Fruit fly (Drosophila melanogaster) whole organism, embryonic: Measurements from ENCODE around the gene fzy.
A peak's percentile ranks its signal among the peaks of the same experiment; 100 is the strongest.

Source experiments
- BEAF-32 ChIP-seq: fragments of 200-800 bp; sonication (Bioruptor generic); optimal IDR thresholded peaks from 3 replicates; lab custom pipeline; 2017; ENCODE audit warnings: missing biosample characterization, missing genetic modification characterization, mild to moderate bottlenecking, moderate library complexity, missing genetic modification reagents
- CG1233 ChIP-seq: fragments of 200-800 bp; sonication (Bioruptor generic); optimal IDR thresholded peaks from 4 replicates; lab custom pipeline; 2018; ENCODE audit warnings: missing biosample characterization, mild to moderate bottlenecking, missing genetic modification characterization
- CG13296 ChIP-seq: fragments of 200-800 bp; sonication (Bioruptor generic); optimal IDR thresholded peaks from 3 replicates; lab custom pipeline; 2018; ENCODE audit warnings: missing biosample characterization, mild to moderate bottlenecking, missing genetic modification characterization
- CG16813 ChIP-seq: fragments of 200-800 bp; sonication (Bioruptor generic); IDR thresholded peaks from 3 replicates; pipeline ENCODE4 v1.3.6; 2022; ENCODE audit warnings: missing biosample characterization, missing genetic modification characterization; ENCODE audit not compliant: partially characterized antibody
- CG17359 ChIP-seq: fragments of 200-800 bp; sonication (Bioruptor generic); optimal IDR thresholded peaks from 3 replicates; lab custom pipeline; 2018; ENCODE audit warnings: missing biosample characterization, mild to moderate bottlenecking, missing genetic modification characterization, moderate library complexity
- CG17829 ChIP-seq: fragments of 200-800 bp; optimal IDR thresholded peaks from 2 replicates; lab custom pipeline; 2019; ENCODE audit warnings: missing biosample characterization, mild to moderate bottlenecking, missing genetic modification characterization, moderate library complexity
- CG32532 ChIP-seq: fragments of 200-800 bp; sonication (Bioruptor generic); IDR thresholded peaks from 2 replicates; pipeline ENCODE4 v1.3.6; 2022; ENCODE audit warnings: missing biosample characterization, missing genetic modification characterization
- CG4424 ChIP-seq: fragments of 200-800 bp; sonication (Bioruptor generic); optimal IDR thresholded peaks from 3 replicates; lab custom pipeline; 2016; ENCODE audit warnings: missing biosample characterization, missing genetic modification characterization
- CG7963 ChIP-seq: fragments of 200-800 bp; sonication (Bioruptor generic); IDR thresholded peaks from 3 replicates; pipeline ENCODE4 v1.3.6; 2022; ENCODE audit warnings: missing biosample characterization, missing genetic modification characterization; ENCODE audit not compliant: partially characterized antibody
- CG7987 ChIP-seq: fragments of 200-800 bp; sonication (Bioruptor generic); optimal IDR thresholded peaks from 2 replicates; lab custom pipeline; 2018; ENCODE audit warnings: missing biosample characterization, mild to moderate bottlenecking, missing genetic modification characterization, moderate library complexity
- CG8359 ChIP-seq: fragments of 200-800 bp; sonication (Bioruptor generic); optimal IDR thresholded peaks from 2 replicates; lab custom pipeline; 2017; ENCODE audit warnings: missing biosample characterization, mild to moderate bottlenecking, missing genetic modification characterization, borderline replicate concordance
- CoRest ChIP-seq: fragments of 200-800 bp; sonication (Bioruptor generic); optimal IDR thresholded peaks from 3 replicates; lab custom pipeline; 2018; ENCODE audit warnings: missing biosample characterization, mild to moderate bottlenecking, missing genetic modification characterization, moderate library complexity
- D ChIP-seq, 2 experiments: fragments of 200-800 bp in 1 of 2; fragments of >200 bp in 1 of 2; sonication (Bioruptor generic) in 1 of 2; optimal IDR thresholded peaks; 2 replicates in 1 of 2; 3 replicates in 1 of 2; lab custom pipeline; 2017; ENCODE audit warnings: mild to moderate bottlenecking in 1 of 2, missing biosample characterization in 1 of 2, missing genetic modification characterization in 1 of 2, missing genetic modification reagents in 1 of 2
- D19A ChIP-seq: fragments of 200-800 bp; optimal IDR thresholded peaks from 3 replicates; lab custom pipeline; 2019; ENCODE audit warnings: missing biosample characterization, mild to moderate bottlenecking, missing genetic modification characterization, moderate library complexity
- Dbx ChIP-seq: fragments of 200-800 bp; sonication (Bioruptor generic); IDR thresholded peaks from 3 replicates; pipeline ENCODE4 v1.3.6; 2022; ENCODE audit warnings: missing biosample characterization, missing genetic modification characterization
- HmgZ ChIP-seq: fragments of 200-800 bp; sonication (Bioruptor generic); optimal IDR thresholded peaks from 2 replicates; lab custom pipeline; 2018; ENCODE audit warnings: missing biosample characterization, mild to moderate bottlenecking, missing genetic modification characterization
- Hr39 ChIP-seq: fragments of >200 bp; optimal IDR thresholded peaks from 2 replicates; lab custom pipeline; 2017
- Kr ChIP-seq: fragments of 200-800 bp; sonication (Bioruptor generic); optimal IDR thresholded peaks from 2 replicates; lab custom pipeline; 2017; ENCODE audit warnings: missing biosample characterization, mild to moderate bottlenecking, missing genetic modification characterization
- MTF-1 ChIP-seq: fragments of 200-800 bp; sonication (Bioruptor generic); optimal IDR thresholded peaks from 2 replicates; lab custom pipeline; 2018; ENCODE audit warnings: missing biosample characterization, mild to moderate bottlenecking, missing genetic modification characterization, borderline replicate concordance
- Max ChIP-seq: fragments of 200-800 bp; sonication (Bioruptor generic); optimal IDR thresholded peaks from 2 replicates; lab custom pipeline; 2016; ENCODE audit warnings: missing biosample characterization, mild to moderate bottlenecking, missing genetic modification characterization
- Med ChIP-seq: fragments of 200-800 bp; sonication (Bioruptor generic); peaks from one replicate; lab custom pipeline; 2016; ENCODE audit warnings: missing biosample characterization, missing genetic modification characterization, mild to moderate bottlenecking, inconsistent platforms, moderate library complexity
- NFAT ChIP-seq: fragments of 200-800 bp; sonication (Bioruptor generic); IDR thresholded peaks from 2 replicates; pipeline ENCODE4 v1.3.6; 2022; ENCODE audit warnings: missing biosample characterization, missing genetic modification characterization
- Nf-YC ChIP-seq: fragments of 200-800 bp; optimal IDR thresholded peaks from 3 replicates; lab custom pipeline; 2019; ENCODE audit warnings: missing biosample characterization, mild to moderate bottlenecking, missing genetic modification characterization, moderate library complexity
- PHDP ChIP-seq: fragments of 200-800 bp; sonication (Bioruptor generic); optimal IDR thresholded peaks from 3 replicates; lab custom pipeline; 2018; ENCODE audit warnings: missing biosample characterization, mild to moderate bottlenecking, missing genetic modification characterization, moderate library complexity
- Sin3A ChIP-seq: fragments of >200 bp; optimal IDR thresholded peaks from 2 replicates; lab custom pipeline; 2018
- Six4 ChIP-seq: fragments of 200-800 bp; sonication (Bioruptor generic); optimal IDR thresholded peaks from 2 replicates; lab custom pipeline; 2016; ENCODE audit warnings: missing biosample characterization, missing genetic modification characterization
- TFAM ChIP-seq: fragments of 200-800 bp; sonication (Bioruptor generic); optimal IDR thresholded peaks from 2 replicates; lab custom pipeline; 2017; ENCODE audit warnings: missing biosample characterization, missing genetic modification characterization, inconsistent platforms
- abd-A ChIP-seq: fragments of 200-800 bp; sonication (Bioruptor generic); optimal IDR thresholded peaks from 3 replicates; lab custom pipeline; 2019; ENCODE audit warnings: missing biosample characterization, mild to moderate bottlenecking, missing genetic modification characterization, moderate library complexity
- cwo ChIP-seq: fragments of 200-800 bp; sonication (Bioruptor generic); optimal IDR thresholded peaks from 3 replicates; lab custom pipeline; 2017; ENCODE audit warnings: missing biosample characterization, missing genetic modification characterization, mild to moderate bottlenecking, moderate library complexity, missing genetic modification reagents
- danr ChIP-seq: fragments of 200-800 bp; sonication (Bioruptor generic); IDR thresholded peaks from 2 replicates; pipeline ENCODE4 v1.3.6; 2022; ENCODE audit warnings: missing biosample characterization, missing genetic modification characterization
- gfzf ChIP-seq: fragments of 200-800 bp; sonication (Bioruptor generic); optimal IDR thresholded peaks from 2 replicates; lab custom pipeline; 2016; ENCODE audit warnings: missing biosample characterization, mild to moderate bottlenecking, missing genetic modification characterization, moderate library complexity
- grau ChIP-seq: fragments of 200-800 bp; optimal IDR thresholded peaks from 3 replicates; lab custom pipeline; 2019; ENCODE audit warnings: missing biosample characterization, mild to moderate bottlenecking, missing genetic modification characterization, moderate library complexity
- grn ChIP-seq: fragments of 200-800 bp; sonication (Bioruptor generic); optimal IDR thresholded peaks from 3 replicates; lab custom pipeline; 2017; ENCODE audit warnings: missing biosample characterization, missing genetic modification characterization
- ham ChIP-seq: fragments of 200-800 bp; sonication (Bioruptor generic); IDR thresholded peaks from 2 replicates; pipeline ENCODE4 v1.3.6; 2022; ENCODE audit warnings: missing biosample characterization, missing genetic modification characterization
- hth ChIP-seq: fragments of >200 bp; optimal IDR thresholded peaks from 2 replicates; lab custom pipeline; 2017; ENCODE audit warnings: inconsistent platforms
- inv ChIP-seq: fragments of 200-800 bp; sonication (Bioruptor generic); IDR thresholded peaks from 2 replicates; pipeline ENCODE4 v1.3.6; 2022; ENCODE audit warnings: missing biosample characterization, missing genetic modification characterization; ENCODE audit not compliant: partially characterized antibody
- jing ChIP-seq: fragments of 200-800 bp; sonication (Bioruptor generic); optimal IDR thresholded peaks from 2 replicates; lab custom pipeline; 2018; ENCODE audit warnings: missing biosample characterization, mild to moderate bottlenecking, missing genetic modification characterization
- lilli ChIP-seq: fragments of 200-800 bp; sonication (Bioruptor generic); optimal IDR thresholded peaks from 3 replicates; lab custom pipeline; 2016; ENCODE audit warnings: missing biosample characterization, missing genetic modification characterization
- mirr ChIP-seq: fragments of 200-800 bp; sonication (Bioruptor generic); optimal IDR thresholded peaks from 3 replicates; lab custom pipeline; 2018; ENCODE audit warnings: missing biosample characterization, mild to moderate bottlenecking, missing genetic modification characterization
- oc ChIP-seq: fragments of 200-800 bp; sonication (Bioruptor generic); optimal IDR thresholded peaks from 2 replicates; lab custom pipeline; 2018; ENCODE audit warnings: missing biosample characterization, mild to moderate bottlenecking, missing genetic modification characterization, moderate library complexity
- rib ChIP-seq: fragments of 200-800 bp; sonication (Bioruptor generic); IDR thresholded peaks from 2 replicates; pipeline ENCODE4 v1.3.6; 2022; ENCODE audit warnings: missing biosample characterization, missing genetic modification characterization
- row ChIP-seq: fragments of 200-800 bp; sonication (Bioruptor generic); IDR thresholded peaks from 3 replicates; pipeline ENCODE4 v1.3.6; 2022; ENCODE audit warnings: missing biosample characterization, missing genetic modification characterization
- sc ChIP-seq, 3 experiments: fragments of >200 bp in 2 of 3; fragments of 200-800 bp in 1 of 3; sonication (Bioruptor generic) in 1 of 3; optimal IDR thresholded peaks; 2 replicates in 2 of 3; 3 replicates in 1 of 3; lab custom pipeline; 2017; ENCODE audit warnings: mild to moderate bottlenecking in 1 of 3, missing biosample characterization in 1 of 3, missing genetic modification characterization in 1 of 3, missing genetic modification reagents in 1 of 3
- sd ChIP-seq: fragments of 200-800 bp; sonication (Bioruptor generic); optimal IDR thresholded peaks from 3 replicates; lab custom pipeline; 2018; ENCODE audit warnings: missing biosample characterization, mild to moderate bottlenecking, missing genetic modification characterization, moderate library complexity
- so ChIP-seq: fragments of 200-800 bp; sonication (Bioruptor generic); IDR thresholded peaks from 3 replicates; pipeline ENCODE4 v1.3.6; 2022; ENCODE audit warnings: missing biosample characterization, missing genetic modification characterization
- sr ChIP-seq: fragments of 200-800 bp; sonication (Bioruptor generic); IDR thresholded peaks from 3 replicates; pipeline ENCODE4 v1.3.6; 2022; ENCODE audit warnings: missing biosample characterization, missing genetic modification characterization
- trem ChIP-seq: fragments of 200-800 bp; optimal IDR thresholded peaks from 3 replicates; lab custom pipeline; 2019; ENCODE audit warnings: missing biosample characterization, mild to moderate bottlenecking, missing genetic modification characterization, moderate library complexity
- tx ChIP-seq: fragments of 200-800 bp; sonication (Bioruptor generic); optimal IDR thresholded peaks from 2 replicates; lab custom pipeline; 2016; ENCODE audit warnings: missing biosample characterization, missing genetic modification characterization
- usp ChIP-seq: fragments of >200 bp; optimal IDR thresholded peaks from 2 replicates; lab custom pipeline; 2017; ENCODE audit warnings: missing biosample characterization, missing genetic modification characterization
- vfl ChIP-seq: fragments of 200-800 bp; sonication (Bioruptor generic); optimal IDR thresholded peaks from 2 replicates; lab custom pipeline; 2016; ENCODE audit warnings: missing biosample characterization, missing genetic modification characterization
- vvl ChIP-seq: fragments of 200-800 bp; sonication (Bioruptor generic); IDR thresholded peaks from 2 replicates; pipeline ENCODE4 v1.3.6; 2022; ENCODE audit warnings: missing biosample characterization, missing genetic modification characterization

The fzy gene

DNA sequence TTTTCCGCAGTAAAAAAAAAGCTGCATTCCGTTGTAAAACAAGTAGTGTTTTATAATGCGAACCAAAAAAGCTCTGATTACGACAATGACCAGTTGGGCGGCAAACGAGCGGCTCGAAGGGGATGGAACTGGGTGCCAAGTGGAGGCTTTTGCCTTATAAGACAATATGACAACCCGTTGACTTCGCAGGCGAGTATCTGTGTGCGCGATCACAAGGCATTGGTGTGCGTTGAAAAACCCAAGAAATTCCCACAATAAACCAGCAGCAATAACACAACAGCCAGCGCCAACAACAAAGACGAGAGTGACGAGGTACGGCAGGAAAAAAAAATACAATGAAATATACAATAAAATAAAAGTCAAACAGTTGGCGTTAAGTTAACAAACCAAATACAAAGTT is 4.3 kb downstream of the fzy start (continued):
- no peak for TF ChIP-seq grau
- peak; percentile 55 for TF ChIP-seq vvl (GFP tag; lab: Robert Waterston, UW)
- 0 out of 3 replicates have a peak, but pooled peaks have one; percentile 43 for TF ChIP-seq Dbx (GFP tag; lab: Robert Waterston, UW)
- TF ChIP-seq sr (GFP tag; lab: Robert Waterston, UW) = no peak
- TF ChIP-seq CG7963 (GFP tag; lab: Robert Waterston, UW) = no peak
- peak; percentile 57 for TF ChIP-seq HmgZ (tag; lab: Kevin White, UChicago)
- no peak for TF ChIP-seq BEAF-32 (GFP tag; lab: Kevin White, UChicago)
- TF ChIP-seq jing (GFP tag; lab: Kevin White, UChicago) = no peak
- TF ChIP-seq danr (GFP tag; lab: Robert Waterston, UW) = no peak
- no peak for TF ChIP-seq Hr39 (lab: Kevin White, UChicago)
- TF ChIP-seq CG1233 = no peak
- peak; percentile 75 for TF ChIP-seq Med (GFP tag; lab: Kevin White, UChicago)
- TF ChIP-seq Six4 (GFP tag; lab: Kevin White, UChicago) = no peak
- TF ChIP-seq so (GFP tag; lab: Robert Waterston, UW) = no peak
- peak; percentile 95 for TF ChIP-seq sd (tag; lab: Kevin White, UChicago)
- peak; percentile 9 for TF ChIP-seq CG17359 (tag; lab: Kevin White, UChicago)
- TF ChIP-seq Sin3A = no peak
- peak; percentile 16 for TF ChIP-seq oc (tag; lab: Kevin White, UChicago)
- TF ChIP-seq NFAT (GFP tag; lab: Robert Waterston, UW) = 0 out of 2 replicates have a peak, but pooled peaks have one; percentile 43
- no peak for TF ChIP-seq D19A (tag; lab: Kevin White, UChicago)
- TF ChIP-seq sc (optimal IDR thresholded peaks at IDR 0.05; lab: Kevin White, UChicago) = no peak
- no peak for TF ChIP-seq sc (GFP tag; optimal IDR thresholded peaks at IDR 0.05; lab: Kevin White, UChicago)
- TF ChIP-seq tx (GFP tag; lab: Kevin White, UChicago) = no peak
- no peak for TF ChIP-seq MTF-1 (GFP tag; lab: Kevin White, UChicago)
- peak; percentile 60 for TF ChIP-seq CG13296 (GFP tag; lab: Kevin White, UChicago)
- TF ChIP-seq gfzf (GFP tag; lab: Kevin White, UChicago) = no peak
- no peak for TF ChIP-seq Max (GFP tag; lab: Kevin White, UChicago)
- no peak for TF ChIP-seq usp
- peak; percentile 9 for TF ChIP-seq grn (GFP tag; lab: Kevin White, UChicago)
- TF ChIP-seq vfl = no peak
- no peak for TF ChIP-seq CG8359 (GFP tag; lab: Kevin White, UChicago)
- TF ChIP-seq TFAM (GFP tag; lab: Kevin White, UChicago) = no peak
- TF ChIP-seq cwo (GFP tag; lab: Kevin White, UChicago) = peak; percentile 27
- TF ChIP-seq inv (GFP tag; lab: Robert Waterston, UW) = no peak
- no peak for TF ChIP-seq CG17829
- TF ChIP-seq CoRest = no peak
- no peak for TF ChIP-seq PHDP (tag; lab: Kevin White, UChicago)
- TF ChIP-seq CG7987 (GFP tag; lab: Kevin White, UChicago) = peak; percentile 28
- TF ChIP-seq trem (tag; lab: Kevin White, UChicago) = no peak
- peak; percentile 75 for TF ChIP-seq abd-A (tag; lab: Kevin White, UChicago)
- TF ChIP-seq mirr (GFP tag; lab: Kevin White, UChicago) = peak; percentile 77
- TF ChIP-seq ham (GFP tag; lab: Robert Waterston, UW) = no peak
- TF ChIP-seq rib = peak; percentile 66; the same call in 1 of the 2 replicates
- TF ChIP-seq CG4424 (GFP tag; lab: Kevin White, UChicago) = no peak
- TF ChIP-seq CG32532 = peak; percentile 31; the same call in 1 of the 2 replicates
- TF ChIP-seq hth (lab: Kevin White, UChicago) = no peak
- no peak for TF ChIP-seq CG16813 (GFP tag; lab: Robert Waterston, UW)
- TF ChIP-seq Kr (GFP tag; lab: Kevin White, UChicago) = no peak
- no peak for TF ChIP-seq D (optimal IDR thresholded peaks at IDR 0.05; lab: Kevin White, UChicago)
- TF ChIP-seq D (GFP tag; optimal IDR thresholded peaks at IDR 0.05; lab: Kevin White, UChicago) = no peak
- no peak for TF ChIP-seq lilli (GFP tag; lab: Kevin White, UChicago)
- peak; percentile 27 for TF ChIP-seq Nf-YC (tag; lab: Kevin White, UChicago)
- no peak for TF ChIP-seq row
